Worm (Caenorhabditis elegans) whole organism, L2 larva: ENCODE measurements around the gene ssp-36.

ENCODE experiments used
- R02D3.7 ChIP-seq: fragments of 150-350 bp; optimal IDR thresholded peaks from 2 replicates; lab custom pipeline; 2014; ENCODE audit warnings: missing biosample characterization, missing genetic modification characterization
- ZK546.5 ChIP-seq: sonication (generic microtip); optimal IDR thresholded peaks from 2 replicates; lab custom pipeline; 2017; ENCODE audit warnings: missing biosample characterization, missing genetic modification characterization
- blmp-1 ChIP-seq: sonication (generic microtip); optimal IDR thresholded peaks from 2 replicates; lab custom pipeline; 2017; ENCODE audit warnings: missing genetic modification characterization, mild to moderate bottlenecking, missing compliant biosample characterization, antibody characterized with exemption, moderate library complexity; ENCODE audit not compliant: insufficient read depth
- nhr-11 ChIP-seq: fragments of 150-350 bp; optimal IDR thresholded peaks from 2 replicates; lab custom pipeline; 2014; ENCODE audit warnings: missing biosample characterization, missing genetic modification characterization
- nhr-129 ChIP-seq: fragments of 150-350 bp; optimal IDR thresholded peaks from 2 replicates; lab custom pipeline; 2014; ENCODE audit warnings: missing biosample characterization, missing genetic modification characterization
- nhr-237 ChIP-seq: fragments of 150-350 bp; optimal IDR thresholded peaks from 2 replicates; lab custom pipeline; 2014; ENCODE audit warnings: missing biosample characterization, missing genetic modification characterization
- snpc-4 ChIP-seq: fragments of 150-350 bp; optimal IDR thresholded peaks from 2 replicates; lab custom pipeline; 2014; ENCODE audit warnings: missing biosample characterization, missing genetic modification characterization
- zag-1 ChIP-seq: fragments of 150-350 bp; optimal IDR thresholded peaks from 2 replicates; lab custom pipeline; 2014; ENCODE audit warnings: missing biosample characterization, missing genetic modification characterization
- ztf-11 ChIP-seq: sonication (generic microtip); optimal IDR thresholded peaks from 2 replicates; lab custom pipeline; 2017; ENCODE audit warnings: missing biosample characterization, missing genetic modification characterization

DNA sequence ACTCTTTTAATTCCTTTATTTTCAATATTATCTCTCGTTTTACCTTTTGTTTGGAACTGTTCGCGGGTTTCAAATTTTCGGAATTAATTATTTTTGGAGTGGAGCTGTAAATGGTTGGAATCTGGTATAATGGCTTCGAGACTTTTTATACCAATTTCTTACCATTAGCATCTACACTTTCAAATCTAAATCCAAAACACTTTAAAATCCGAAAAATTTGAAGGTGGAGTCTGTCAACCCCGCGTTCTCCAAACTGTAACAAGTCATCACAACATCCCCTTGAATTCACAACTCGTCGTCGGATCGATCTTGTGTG lies 8.8 kb downstream of the ssp-36 start, which contains the start of gene nhr-97:
- TF ChIP-seq ZK546.5 (no peak), nhr-11 (no peak), nhr-237 (tag; lab: Kevin White, UChicago) (no peak), R02D3.7 (tag; lab: Kevin White, UChicago) (no peak), snpc-4 (no peak), zag-1 (no peak), ztf-11 (no peak), nhr-129 (tag; lab: Kevin White, UChicago) (no peak), blmp-1 (no peak)
